Worm (Caenorhabditis elegans) whole organism, midembryonic: Measurements from ENCODE around the gene pot-3.

ENCODE experiments used
- T22C8.4 ChIP-seq: fragments of 200-800 bp; sonication (Bioruptor generic); IDR thresholded peaks from 2 replicates; pipeline ENCODE4 v1.3.6; 2022; ENCODE audit warnings: missing genetic modification characterization, missing compliant biosample characterization
- ztf-23 ChIP-seq: fragments of 200-800 bp; sonication (Bioruptor generic); IDR thresholded peaks from 2 replicates; pipeline ENCODE4 v1.3.6; 2022; ENCODE audit warnings: missing genetic modification reagents, missing genetic modification characterization, missing compliant biosample characterization

DNA sequence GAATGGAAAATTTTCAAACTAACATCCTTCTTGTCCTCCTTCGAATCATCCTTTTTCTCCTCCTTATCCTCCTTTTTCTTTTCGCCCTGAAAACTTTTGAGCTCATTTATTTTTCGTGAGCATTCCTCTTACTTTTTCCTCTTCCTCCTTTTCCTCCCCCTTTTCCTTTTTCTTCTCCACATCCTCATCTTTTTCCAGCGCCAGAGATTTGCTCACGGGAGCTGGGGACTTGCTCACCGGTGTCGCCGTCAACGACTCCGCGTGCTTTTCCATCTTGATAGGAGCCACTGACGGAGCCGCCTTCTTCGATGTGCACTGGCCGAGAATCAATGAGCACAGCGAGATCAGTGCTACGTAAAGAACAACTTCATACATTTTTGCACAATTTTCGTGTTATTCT lies 31.7 kb upstream of the pot-3 start, which contains the start of gene K08E3.2:
- no peak for TF ChIP-seq T22C8.4
- no peak for TF ChIP-seq ztf-23 (GFP tag; lab: Robert Waterston, UW)
